Fruit fly (Drosophila melanogaster) whole organism, embryonic: ENCODE data around the gene Rpn1.

Experiments
- Atf-2 ChIP-seq: fragments of 200-800 bp; sonication (Bioruptor generic); optimal IDR thresholded peaks from 2 replicates; lab custom pipeline; 2016; ENCODE audit warnings: missing biosample characterization, missing genetic modification characterization
- CG11398 ChIP-seq: fragments of 200-800 bp; sonication (Bioruptor generic); optimal IDR thresholded peaks from 2 replicates; lab custom pipeline; 2016; ENCODE audit warnings: missing biosample characterization, missing genetic modification characterization
- CG11560 ChIP-seq: fragments of 200-800 bp; sonication (Bioruptor generic); IDR thresholded peaks from 3 replicates; pipeline ENCODE4 v1.3.6; 2022; ENCODE audit warnings: missing biosample characterization, missing genetic modification characterization
- CG13296 ChIP-seq: fragments of 200-800 bp; sonication (Bioruptor generic); optimal IDR thresholded peaks from 3 replicates; lab custom pipeline; 2018; ENCODE audit warnings: missing biosample characterization, mild to moderate bottlenecking, missing genetic modification characterization
- CG13894 ChIP-seq: fragments of 200-800 bp; sonication (Bioruptor generic); optimal IDR thresholded peaks from 3 replicates; lab custom pipeline; 2018; ENCODE audit warnings: missing biosample characterization, mild to moderate bottlenecking, missing genetic modification characterization, moderate library complexity
- CG1529 ChIP-seq: fragments of 200-800 bp; sonication (Bioruptor generic); optimal IDR thresholded peaks from 3 replicates; lab custom pipeline; 2018; ENCODE audit warnings: missing biosample characterization, missing genetic modification characterization
- CG1602 ChIP-seq: fragments of 200-800 bp; sonication (Bioruptor generic); optimal IDR thresholded peaks from 3 replicates; lab custom pipeline; 2016; ENCODE audit warnings: missing biosample characterization, missing genetic modification characterization
- CG16779 ChIP-seq: fragments of 200-800 bp; sonication (Bioruptor generic); IDR thresholded peaks from 2 replicates; pipeline ENCODE4 v1.3.6; 2022; ENCODE audit warnings: missing biosample characterization, missing genetic modification characterization
- CG17328 ChIP-seq: fragments of 200-800 bp; sonication (Bioruptor generic); IDR thresholded peaks from 2 replicates; pipeline ENCODE4 v1.3.6; 2022; ENCODE audit warnings: missing biosample characterization, missing genetic modification characterization
- CG17829 ChIP-seq: fragments of 200-800 bp; optimal IDR thresholded peaks from 2 replicates; lab custom pipeline; 2019; ENCODE audit warnings: missing biosample characterization, mild to moderate bottlenecking, missing genetic modification characterization, moderate library complexity
- CG17912 ChIP-seq: fragments of 200-800 bp; sonication (Bioruptor generic); optimal IDR thresholded peaks from 2 replicates; lab custom pipeline; 2018; ENCODE audit warnings: missing biosample characterization, mild to moderate bottlenecking, missing genetic modification characterization
- CG3163 ChIP-seq: fragments of 200-800 bp; sonication (Bioruptor generic); optimal IDR thresholded peaks from 3 replicates; lab custom pipeline; 2016; ENCODE audit warnings: missing biosample characterization, missing genetic modification characterization
- CG3281 ChIP-seq: fragments of 200-800 bp; sonication (Bioruptor generic); optimal IDR thresholded peaks from 3 replicates; lab custom pipeline; 2017; ENCODE audit warnings: missing biosample characterization, mild to moderate bottlenecking, missing genetic modification characterization
- CG33213 ChIP-seq: fragments of 200-800 bp; sonication (Bioruptor generic); optimal IDR thresholded peaks from 3 replicates; lab custom pipeline; 2016; ENCODE audit warnings: missing biosample characterization, missing genetic modification characterization
- CG34422 ChIP-seq: fragments of 200-800 bp; sonication (Bioruptor generic); IDR thresholded peaks from 3 replicates; pipeline ENCODE4 v1.3.6; 2022; ENCODE audit warnings: missing biosample characterization, missing genetic modification characterization
- CG43689 ChIP-seq: fragments of 200-800 bp; sonication (Bioruptor generic); IDR thresholded peaks from 2 replicates; pipeline ENCODE4 v1.3.6; 2022; ENCODE audit warnings: missing biosample characterization, missing genetic modification characterization
- CG8924 ChIP-seq: fragments of 200-800 bp; optimal IDR thresholded peaks from 3 replicates; lab custom pipeline; 2019; ENCODE audit warnings: missing biosample characterization, mild to moderate bottlenecking, missing genetic modification characterization, moderate library complexity
- CG9797 ChIP-seq: fragments of 200-800 bp; sonication (Bioruptor generic); optimal IDR thresholded peaks from 3 replicates; lab custom pipeline; 2018; ENCODE audit warnings: missing biosample characterization, mild to moderate bottlenecking, missing genetic modification characterization
- CG9817 ChIP-seq: fragments of 200-800 bp; sonication (Bioruptor generic); optimal IDR thresholded peaks from 2 replicates; lab custom pipeline; 2018; ENCODE audit warnings: missing biosample characterization, mild to moderate bottlenecking, missing genetic modification characterization, moderate library complexity
- Dref ChIP-seq: fragments of 200-800 bp; sonication (Bioruptor generic); IDR thresholded peaks from 2 replicates; pipeline ENCODE4 v1.3.6; 2022; ENCODE audit warnings: missing biosample characterization, missing genetic modification characterization
- Fer1 ChIP-seq: fragments of 200-800 bp; sonication (Bioruptor generic); optimal IDR thresholded peaks from 2 replicates; lab custom pipeline; 2017; ENCODE audit warnings: missing biosample characterization, mild to moderate bottlenecking, missing genetic modification characterization
- Hr3 ChIP-seq: fragments of 200-800 bp; sonication (Bioruptor generic); optimal IDR thresholded peaks from 3 replicates; lab custom pipeline; 2016; ENCODE audit warnings: missing biosample characterization, missing genetic modification characterization
- Kr ChIP-seq: fragments of 200-800 bp; sonication (Bioruptor generic); optimal IDR thresholded peaks from 2 replicates; lab custom pipeline; 2017; ENCODE audit warnings: missing biosample characterization, mild to moderate bottlenecking, missing genetic modification characterization
- Lpt ChIP-seq: fragments of >200 bp; optimal IDR thresholded peaks from 2 replicates; lab custom pipeline; 2018; ENCODE audit warnings: missing biosample characterization, missing genetic modification characterization
- MESR4 ChIP-seq: fragments of 200-800 bp; sonication (Bioruptor generic); optimal IDR thresholded peaks from 2 replicates; lab custom pipeline; 2018; ENCODE audit warnings: missing biosample characterization, mild to moderate bottlenecking, missing genetic modification characterization, moderate library complexity
- Mes4 ChIP-seq: fragments of 200-800 bp; sonication (Bioruptor generic); optimal IDR thresholded peaks from 2 replicates; lab custom pipeline; 2016; ENCODE audit warnings: missing biosample characterization, missing genetic modification characterization
- Vsx1 ChIP-seq: fragments of 200-800 bp; sonication (Bioruptor generic); optimal IDR thresholded peaks from 2 replicates; lab custom pipeline; 2017; ENCODE audit warnings: missing biosample characterization, mild to moderate bottlenecking, missing genetic modification characterization, missing genetic modification reagents
- YL-1 ChIP-seq: fragments of 200-800 bp; sonication (Bioruptor generic); optimal IDR thresholded peaks from 3 replicates; lab custom pipeline; 2017; ENCODE audit warnings: missing biosample characterization, mild to moderate bottlenecking, missing genetic modification characterization
- abd-A ChIP-seq: fragments of 200-800 bp; sonication (Bioruptor generic); optimal IDR thresholded peaks from 3 replicates; lab custom pipeline; 2019; ENCODE audit warnings: missing biosample characterization, mild to moderate bottlenecking, missing genetic modification characterization, moderate library complexity
- az2 ChIP-seq: fragments of 200-800 bp; sonication (Bioruptor generic); optimal IDR thresholded peaks from 3 replicates; lab custom pipeline; 2016; ENCODE audit warnings: missing biosample characterization, missing genetic modification characterization
- bab2 ChIP-seq: fragments of 200-800 bp; sonication (Bioruptor generic); optimal IDR thresholded peaks from 2 replicates; lab custom pipeline; 2016; ENCODE audit warnings: missing biosample characterization, missing genetic modification characterization
- cato ChIP-seq: fragments of 200-800 bp; sonication (Bioruptor generic); optimal IDR thresholded peaks from 2 replicates; lab custom pipeline; 2016; ENCODE audit warnings: missing biosample characterization, missing genetic modification characterization, borderline replicate concordance
- chm ChIP-seq: fragments of 200-800 bp; sonication (Bioruptor generic); IDR thresholded peaks from 2 replicates; pipeline ENCODE4 v1.3.6; 2022; ENCODE audit warnings: missing biosample characterization, missing genetic modification characterization
- crol ChIP-seq: fragments of 200-800 bp; sonication (Bioruptor generic); IDR thresholded peaks from 2 replicates; pipeline ENCODE4 v1.3.6; 2022; ENCODE audit warnings: missing biosample characterization, missing genetic modification characterization
- cwo ChIP-seq: fragments of 200-800 bp; sonication (Bioruptor generic); optimal IDR thresholded peaks from 3 replicates; lab custom pipeline; 2017; ENCODE audit warnings: missing biosample characterization, missing genetic modification characterization, mild to moderate bottlenecking, moderate library complexity, missing genetic modification reagents
- dysf ChIP-seq: fragments of 200-800 bp; sonication (Bioruptor generic); IDR thresholded peaks from 3 replicates; pipeline ENCODE4 v1.3.6; 2022; ENCODE audit warnings: missing biosample characterization, missing genetic modification characterization
- fd3F ChIP-seq: fragments of 200-800 bp; sonication (Bioruptor generic); optimal IDR thresholded peaks from 2 replicates; lab custom pipeline; 2018; ENCODE audit warnings: missing biosample characterization, mild to moderate bottlenecking, missing genetic modification characterization, moderate library complexity
- gro ChIP-seq: fragments of 200-800 bp; sonication (Bioruptor generic); optimal IDR thresholded peaks from 2 replicates; lab custom pipeline; 2016; ENCODE audit warnings: missing biosample characterization, missing genetic modification characterization
- gsb-n ChIP-seq: fragments of 200-800 bp; sonication (Bioruptor generic); optimal IDR thresholded peaks from 3 replicates; lab custom pipeline; 2018; ENCODE audit warnings: missing biosample characterization, mild to moderate bottlenecking, missing genetic modification characterization
- klu ChIP-seq: fragments of 200-800 bp; sonication (Bioruptor generic); IDR thresholded peaks from 2 replicates; pipeline ENCODE4 v1.3.6; 2022; ENCODE audit warnings: missing biosample characterization, missing genetic modification characterization
- lilli ChIP-seq: fragments of 200-800 bp; sonication (Bioruptor generic); optimal IDR thresholded peaks from 3 replicates; lab custom pipeline; 2016; ENCODE audit warnings: missing biosample characterization, missing genetic modification characterization
- maf-S ChIP-seq: fragments of 200-800 bp; sonication (Bioruptor generic); optimal IDR thresholded peaks from 2 replicates; lab custom pipeline; 2016; ENCODE audit warnings: missing biosample characterization, missing genetic modification characterization
- pfk ChIP-seq: fragments of 200-800 bp; sonication (Bioruptor generic); optimal IDR thresholded peaks from 2 replicates; lab custom pipeline; 2018; ENCODE audit warnings: missing biosample characterization, mild to moderate bottlenecking, missing genetic modification characterization, moderate library complexity
- pho ChIP-seq: fragments of 200-800 bp; sonication (Bioruptor generic); optimal IDR thresholded peaks from 2 replicates; lab custom pipeline; 2016; ENCODE audit warnings: missing biosample characterization, missing genetic modification characterization
- phol ChIP-seq: fragments of 200-800 bp; sonication (Bioruptor generic); optimal IDR thresholded peaks from 3 replicates; lab custom pipeline; 2018; ENCODE audit warnings: missing biosample characterization, mild to moderate bottlenecking, missing genetic modification characterization, moderate library complexity
- scrt ChIP-seq: fragments of 200-800 bp; sonication (Bioruptor generic); optimal IDR thresholded peaks from 2 replicates; lab custom pipeline; 2018; ENCODE audit warnings: missing biosample characterization, mild to moderate bottlenecking, missing genetic modification characterization, moderate library complexity
- sima ChIP-seq: fragments of 200-800 bp; sonication (Bioruptor generic); optimal IDR thresholded peaks from 2 replicates; lab custom pipeline; 2016; ENCODE audit warnings: missing biosample characterization, missing genetic modification characterization
- slou ChIP-seq: fragments of 200-800 bp; sonication (Bioruptor generic); optimal IDR thresholded peaks from 3 replicates; lab custom pipeline; 2016; ENCODE audit warnings: missing biosample characterization, missing genetic modification characterization
- tap ChIP-seq: fragments of 200-800 bp; optimal IDR thresholded peaks from 3 replicates; lab custom pipeline; 2019; ENCODE audit warnings: missing biosample characterization, mild to moderate bottlenecking, missing genetic modification characterization, moderate library complexity
- twi ChIP-seq: fragments of 200-800 bp; optimal IDR thresholded peaks from 2 replicates; lab custom pipeline; 2019; ENCODE audit warnings: missing biosample characterization, mild to moderate bottlenecking, missing genetic modification characterization, moderate library complexity
- tx ChIP-seq: fragments of 200-800 bp; sonication (Bioruptor generic); optimal IDR thresholded peaks from 2 replicates; lab custom pipeline; 2016; ENCODE audit warnings: missing biosample characterization, missing genetic modification characterization

The Rpn1 gene

DNA sequence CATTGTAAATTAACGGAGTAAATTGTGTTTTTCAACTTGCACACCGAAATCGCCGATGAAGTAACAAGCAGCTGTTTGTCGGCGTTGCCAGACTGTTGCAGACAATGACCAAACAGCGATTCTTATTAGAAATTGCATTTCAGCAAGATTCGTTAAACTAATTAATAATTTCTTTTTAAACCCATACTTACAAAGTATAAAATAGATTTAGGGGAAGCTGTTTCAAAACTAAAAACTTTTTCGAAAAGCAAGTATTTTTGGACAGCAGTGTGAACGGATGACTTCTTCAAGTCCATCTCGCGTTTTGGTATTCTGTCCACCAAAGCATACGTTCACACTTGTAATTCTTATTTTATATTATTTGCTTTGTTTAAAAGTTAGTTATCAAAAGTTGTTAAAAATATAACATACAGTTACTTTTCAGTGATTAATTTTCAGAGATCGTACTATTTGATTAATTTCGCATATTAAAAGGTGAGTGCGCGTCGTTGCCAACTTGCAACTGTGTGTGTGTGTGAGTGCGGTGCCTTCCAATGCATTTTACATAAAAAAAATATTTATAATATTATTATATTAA, 13.7 kb downstream of the Rpn1 start, which contains the start of the genes CG8004 and RhoGDI (continued):
- TF ChIP-seq Fer1 (GFP tag; lab: Kevin White, UChicago) = no peak
- no peak for TF ChIP-seq klu
- TF ChIP-seq CG3163 = peak; percentile 11
- TF ChIP-seq CG8924 (tag; lab: Kevin White, UChicago) = peak; percentile 86
- TF ChIP-seq CG11560 (tag; lab: Robert Waterston, UW) = no peak
- TF ChIP-seq tx (GFP tag; lab: Kevin White, UChicago) = peak; percentile 60
- TF ChIP-seq cwo (GFP tag; lab: Kevin White, UChicago) = no peak
- peak; percentile 76 for TF ChIP-seq CG33213 (GFP tag; lab: Kevin White, UChicago)
- TF ChIP-seq Dref = no peak
- peak; percentile 4 for TF ChIP-seq scrt
- no peak for TF ChIP-seq slou
- TF ChIP-seq CG9797 = peak; percentile 86
- peak; percentile 12 for TF ChIP-seq tap (tag; lab: Kevin White, UChicago)
- TF ChIP-seq fd3F = peak; percentile 47
- TF ChIP-seq dysf = peak; percentile 60; the same call in 2 of the 3 replicates
- TF ChIP-seq az2 (GFP tag; lab: Kevin White, UChicago) = peak; percentile 63
- peak; percentile 42 for TF ChIP-seq twi (tag; lab: Kevin White, UChicago)
- peak; percentile 71 for TF ChIP-seq CG9817 (tag; lab: Kevin White, UChicago)
- peak; percentile 40 for TF ChIP-seq cato (GFP tag; lab: Kevin White, UChicago)
- peak; percentile 63 for TF ChIP-seq CG17328
- peak; percentile 70 for TF ChIP-seq Hr3 (GFP tag; lab: Kevin White, UChicago)
- TF ChIP-seq maf-S (GFP tag; lab: Kevin White, UChicago) = peak; percentile 61
- no peak for TF ChIP-seq CG17912 (GFP tag; lab: Kevin White, UChicago)
- peak; percentile 48 for TF ChIP-seq CG3281
- TF ChIP-seq crol = no peak
- no peak for TF ChIP-seq sima (GFP tag; lab: Kevin White, UChicago)
- TF ChIP-seq pfk = no peak
- TF ChIP-seq CG1602 (GFP tag; lab: Kevin White, UChicago) = peak; percentile 63
- peak; percentile 79 for TF ChIP-seq CG17829 (tag; lab: Kevin White, UChicago)
- peak; percentile 44 for TF ChIP-seq CG11398 (GFP tag; lab: Kevin White, UChicago)
- TF ChIP-seq Atf-2 (GFP tag; lab: Kevin White, UChicago) = peak; percentile 65
- TF ChIP-seq chm (GFP tag; lab: Robert Waterston, UW) = peak; percentile 22; the same call in 1 of the 2 replicates
- TF ChIP-seq bab2 (GFP tag; lab: Kevin White, UChicago) = peak; percentile 73
- TF ChIP-seq phol (tag; lab: Kevin White, UChicago) = peak; percentile 81
- TF ChIP-seq MESR4 (GFP tag; lab: Kevin White, UChicago) = peak; percentile 36
- peak; percentile 2 for TF ChIP-seq CG13296 (GFP tag; lab: Kevin White, UChicago)
- TF ChIP-seq Lpt (GFP tag; lab: Kevin White, UChicago) = no peak
- no peak for TF ChIP-seq CG43689 (GFP tag; lab: Robert Waterston, UW)
- TF ChIP-seq abd-A (tag; lab: Kevin White, UChicago) = no peak
- no peak for TF ChIP-seq gsb-n
- no peak for TF ChIP-seq Kr (GFP tag; lab: Kevin White, UChicago)
- peak; percentile 64 for TF ChIP-seq CG13894 (tag; lab: Kevin White, UChicago)
- no peak for TF ChIP-seq CG16779 (GFP tag; lab: Robert Waterston, UW)
- peak; percentile 41 for TF ChIP-seq Mes4
- TF ChIP-seq Vsx1 (GFP tag; lab: Kevin White, UChicago) = no peak
- no peak for TF ChIP-seq CG34422
- TF ChIP-seq pho (GFP tag; lab: Kevin White, UChicago) = peak; percentile 76
- TF ChIP-seq CG1529 = no peak
- peak; percentile 62 for TF ChIP-seq gro (GFP tag; lab: Kevin White, UChicago)
- TF ChIP-seq YL-1 (GFP tag; lab: Kevin White, UChicago) = peak; percentile 65
- TF ChIP-seq lilli (GFP tag; lab: Kevin White, UChicago) = peak; percentile 86
